Fruit fly (Drosophila melanogaster) whole organism, embryonic: ENCODE results near the gene CycG.

Experiments
- CG10543 ChIP-seq: fragments of 200-800 bp; sonication (Bioruptor generic); optimal IDR thresholded peaks from 3 replicates; lab custom pipeline; 2017; ENCODE audit warnings: missing biosample characterization, mild to moderate bottlenecking, missing genetic modification characterization, moderate library complexity
- CG12155 ChIP-seq: fragments of 200-800 bp; sonication (Bioruptor generic); optimal IDR thresholded peaks from 3 replicates; lab custom pipeline; 2016; ENCODE audit warnings: missing biosample characterization, missing genetic modification characterization
- CG13296 ChIP-seq: fragments of 200-800 bp; sonication (Bioruptor generic); optimal IDR thresholded peaks from 3 replicates; lab custom pipeline; 2018; ENCODE audit warnings: missing biosample characterization, mild to moderate bottlenecking, missing genetic modification characterization
- CG14710 ChIP-seq: fragments of 200-800 bp; sonication (Bioruptor generic); optimal IDR thresholded peaks from 3 replicates; lab custom pipeline; 2019; ENCODE audit warnings: missing biosample characterization, mild to moderate bottlenecking, missing genetic modification characterization, moderate library complexity
- CG15514 ChIP-seq: fragments of 200-800 bp; sonication (Bioruptor generic); optimal IDR thresholded peaks from 3 replicates; lab custom pipeline; 2017; ENCODE audit warnings: missing biosample characterization, missing genetic modification characterization, mild to moderate bottlenecking, moderate library complexity, missing genetic modification reagents
- CG1603 ChIP-seq: fragments of 200-800 bp; sonication (Bioruptor generic); optimal IDR thresholded peaks from 2 replicates; lab custom pipeline; 2019; ENCODE audit warnings: missing biosample characterization, mild to moderate bottlenecking, missing genetic modification characterization, moderate library complexity
- CG16815 ChIP-seq: fragments of 200-800 bp; sonication (Bioruptor generic); optimal IDR thresholded peaks from 3 replicates; lab custom pipeline; 2017; ENCODE audit warnings: missing biosample characterization, mild to moderate bottlenecking, missing genetic modification characterization
- CG17612 ChIP-seq: fragments of 200-800 bp; sonication (Bioruptor generic); IDR thresholded peaks from 2 replicates; pipeline ENCODE4 v1.3.6; 2022; ENCODE audit warnings: missing biosample characterization, missing genetic modification characterization
- CG17912 ChIP-seq: fragments of 200-800 bp; sonication (Bioruptor generic); optimal IDR thresholded peaks from 2 replicates; lab custom pipeline; 2018; ENCODE audit warnings: missing biosample characterization, mild to moderate bottlenecking, missing genetic modification characterization
- CG2116 ChIP-seq: fragments of 200-800 bp; sonication (Bioruptor generic); optimal IDR thresholded peaks from 3 replicates; lab custom pipeline; 2018; ENCODE audit warnings: missing biosample characterization, mild to moderate bottlenecking, missing genetic modification characterization
- CG30431 ChIP-seq: fragments of 200-800 bp; sonication (Bioruptor generic); optimal IDR thresholded peaks from 2 replicates; lab custom pipeline; 2017; ENCODE audit warnings: missing biosample characterization, missing genetic modification characterization
- CG32532 ChIP-seq: fragments of 200-800 bp; sonication (Bioruptor generic); IDR thresholded peaks from 2 replicates; pipeline ENCODE4 v1.3.6; 2022; ENCODE audit warnings: missing biosample characterization, missing genetic modification characterization
- CG33213 ChIP-seq: fragments of 200-800 bp; sonication (Bioruptor generic); optimal IDR thresholded peaks from 3 replicates; lab custom pipeline; 2016; ENCODE audit warnings: missing biosample characterization, missing genetic modification characterization
- CG42726 ChIP-seq: fragments of 200-800 bp; sonication (Bioruptor generic); IDR thresholded peaks from 2 replicates; pipeline ENCODE4 v1.3.6; 2022; ENCODE audit warnings: missing biosample characterization, missing genetic modification characterization; ENCODE audit not compliant: partially characterized antibody
- CG4360 ChIP-seq: fragments of 200-800 bp; sonication (Bioruptor generic); IDR thresholded peaks from 2 replicates; pipeline ENCODE4 v1.3.6; 2022; ENCODE audit warnings: missing biosample characterization, missing genetic modification characterization
- CG6791 ChIP-seq: fragments of 200-800 bp; sonication (Bioruptor generic); IDR thresholded peaks from 3 replicates; pipeline ENCODE4 v1.3.6; 2022; ENCODE audit warnings: missing biosample characterization, missing genetic modification characterization; ENCODE audit not compliant: partially characterized antibody
- CG7271 ChIP-seq: fragments of 200-800 bp; sonication (Bioruptor generic); optimal IDR thresholded peaks from 2 replicates; lab custom pipeline; 2018; ENCODE audit warnings: missing biosample characterization, mild to moderate bottlenecking, missing genetic modification characterization, moderate library complexity
- CG7786 ChIP-seq: fragments of 200-800 bp; sonication (Bioruptor generic); optimal IDR thresholded peaks from 2 replicates; lab custom pipeline; 2016; ENCODE audit warnings: missing biosample characterization, missing genetic modification characterization
- CG7987 ChIP-seq: fragments of 200-800 bp; sonication (Bioruptor generic); optimal IDR thresholded peaks from 2 replicates; lab custom pipeline; 2018; ENCODE audit warnings: missing biosample characterization, mild to moderate bottlenecking, missing genetic modification characterization, moderate library complexity
- CG8089 ChIP-seq: fragments of 200-800 bp; sonication (Bioruptor generic); optimal IDR thresholded peaks from 3 replicates; lab custom pipeline; 2016; ENCODE audit warnings: missing biosample characterization, missing genetic modification characterization
- CrebB ChIP-seq: fragments of 200-800 bp; sonication (Bioruptor generic); optimal IDR thresholded peaks from 3 replicates; lab custom pipeline; 2018; ENCODE audit warnings: missing biosample characterization, mild to moderate bottlenecking, missing genetic modification characterization
- D19B ChIP-seq: fragments of 200-800 bp; sonication (Bioruptor generic); optimal IDR thresholded peaks from 2 replicates; lab custom pipeline; 2017; ENCODE audit warnings: missing biosample characterization, mild to moderate bottlenecking, missing genetic modification characterization
- Dp ChIP-seq: fragments of 200-800 bp; sonication (Bioruptor generic); optimal IDR thresholded peaks from 2 replicates; lab custom pipeline; 2018; ENCODE audit warnings: missing biosample characterization, mild to moderate bottlenecking, missing genetic modification characterization, moderate library complexity
- Eip74EF ChIP-seq, 2 experiments: fragments of 200-800 bp in 1 of 2; fragments of >200 bp in 1 of 2; sonication (Bioruptor generic) in 1 of 2; optimal IDR thresholded peaks; 2 replicates each; lab custom pipeline; 2017 to 2019; ENCODE audit warnings: missing biosample characterization in 2 of 2, missing genetic modification characterization in 2 of 2, mild to moderate bottlenecking in 1 of 2, moderate library complexity in 1 of 2
- HmgZ ChIP-seq: fragments of 200-800 bp; sonication (Bioruptor generic); optimal IDR thresholded peaks from 2 replicates; lab custom pipeline; 2018; ENCODE audit warnings: missing biosample characterization, mild to moderate bottlenecking, missing genetic modification characterization
- MESR4 ChIP-seq: fragments of 200-800 bp; sonication (Bioruptor generic); optimal IDR thresholded peaks from 2 replicates; lab custom pipeline; 2018; ENCODE audit warnings: missing biosample characterization, mild to moderate bottlenecking, missing genetic modification characterization, moderate library complexity
- Mad ChIP-seq: fragments of 200-800 bp; sonication (Bioruptor generic); optimal IDR thresholded peaks from 2 replicates; lab custom pipeline; 2016; ENCODE audit warnings: missing biosample characterization, missing genetic modification characterization
- NK7.1 ChIP-seq: fragments of 200-800 bp; sonication (Bioruptor generic); optimal IDR thresholded peaks from 3 replicates; lab custom pipeline; 2016; ENCODE audit warnings: missing biosample characterization, missing genetic modification characterization
- Nf-YA ChIP-seq: fragments of 200-800 bp; sonication (Bioruptor generic); IDR thresholded peaks from 2 replicates; pipeline ENCODE4 v1.3.6; 2022; ENCODE audit warnings: missing biosample characterization, missing genetic modification characterization
- Rx ChIP-seq: fragments of 200-800 bp; sonication (Bioruptor generic); IDR thresholded peaks from 2 replicates; pipeline ENCODE4 v1.3.6; 2022; ENCODE audit warnings: missing biosample characterization, missing genetic modification characterization
- Scr ChIP-seq: fragments of 200-800 bp; sonication (Bioruptor generic); IDR thresholded peaks from 2 replicates; pipeline ENCODE4 v1.3.6; 2022; ENCODE audit warnings: missing biosample characterization, missing genetic modification characterization; ENCODE audit not compliant: partially characterized antibody
- Six4 ChIP-seq: fragments of 200-800 bp; sonication (Bioruptor generic); optimal IDR thresholded peaks from 2 replicates; lab custom pipeline; 2016; ENCODE audit warnings: missing biosample characterization, missing genetic modification characterization
- ap ChIP-seq: fragments of 200-800 bp; sonication (Bioruptor generic); IDR thresholded peaks from 2 replicates; pipeline ENCODE4 v1.3.6; 2022; ENCODE audit warnings: missing biosample characterization, missing genetic modification characterization
- caup ChIP-seq: fragments of 200-800 bp; sonication (Bioruptor generic); optimal IDR thresholded peaks from 3 replicates; lab custom pipeline; 2017; ENCODE audit warnings: missing biosample characterization, mild to moderate bottlenecking, missing genetic modification characterization, moderate library complexity; ENCODE audit not compliant: severe bottlenecking
- dpn ChIP-seq, 2 experiments: fragments of 200-800 bp; sonication (Bioruptor generic); optimal IDR thresholded peaks; 3 replicates each; lab custom pipeline; 2016; ENCODE audit warnings: missing biosample characterization in 2 of 2, missing genetic modification characterization in 2 of 2
- dysf ChIP-seq: fragments of 200-800 bp; sonication (Bioruptor generic); IDR thresholded peaks from 3 replicates; pipeline ENCODE4 v1.3.6; 2022; ENCODE audit warnings: missing biosample characterization, missing genetic modification characterization
- gem ChIP-seq: fragments of 200-800 bp; sonication (Bioruptor generic); optimal IDR thresholded peaks from 2 replicates; lab custom pipeline; 2019; ENCODE audit warnings: missing biosample characterization, mild to moderate bottlenecking, missing genetic modification characterization, moderate library complexity
- grau ChIP-seq: fragments of 200-800 bp; optimal IDR thresholded peaks from 3 replicates; lab custom pipeline; 2019; ENCODE audit warnings: missing biosample characterization, mild to moderate bottlenecking, missing genetic modification characterization, moderate library complexity
- her ChIP-seq: fragments of 200-800 bp; sonication (Bioruptor generic); optimal IDR thresholded peaks from 2 replicates; lab custom pipeline; 2016; ENCODE audit warnings: missing biosample characterization, missing genetic modification characterization
- insv ChIP-seq, 2 experiments: fragments of 200-800 bp; sonication (Bioruptor generic); optimal IDR thresholded peaks; 3 replicates each; lab custom pipeline; 2016 to 2018; ENCODE audit warnings: missing biosample characterization in 2 of 2, missing genetic modification characterization in 2 of 2
- jing ChIP-seq: fragments of 200-800 bp; sonication (Bioruptor generic); optimal IDR thresholded peaks from 2 replicates; lab custom pipeline; 2018; ENCODE audit warnings: missing biosample characterization, mild to moderate bottlenecking, missing genetic modification characterization
- mam ChIP-seq: fragments of 200-800 bp; sonication (Bioruptor generic); optimal IDR thresholded peaks from 3 replicates; lab custom pipeline; 2016; ENCODE audit warnings: missing biosample characterization, missing genetic modification characterization
- pho ChIP-seq: fragments of 200-800 bp; sonication (Bioruptor generic); optimal IDR thresholded peaks from 2 replicates; lab custom pipeline; 2016; ENCODE audit warnings: missing biosample characterization, missing genetic modification characterization
- prd ChIP-seq, 3 experiments: fragments of >200 bp in 2 of 3; fragments of 200-800 bp in 1 of 3; sonication (Bioruptor generic) in 1 of 3; optimal IDR thresholded peaks in 2 of 3; IDR thresholded peaks in 1 of 3; 2 replicates in 2 of 3; 3 replicates in 1 of 3; pipeline versions ENCODE4 v1.3.6 to Lab custom; 2017 to 2022; ENCODE audit warnings: missing biosample characterization in 1 of 3, missing genetic modification characterization in 1 of 3
- stwl ChIP-seq: fragments of 200-800 bp; sonication (Bioruptor generic); optimal IDR thresholded peaks from 3 replicates; lab custom pipeline; 2018; ENCODE audit warnings: missing biosample characterization, mild to moderate bottlenecking, missing genetic modification characterization, moderate library complexity
- tin ChIP-seq: fragments of 200-800 bp; sonication (Bioruptor generic); optimal IDR thresholded peaks from 3 replicates; lab custom pipeline; 2016; ENCODE audit warnings: missing biosample characterization, missing genetic modification characterization
- toy ChIP-seq: fragments of 200-800 bp; sonication (Bioruptor generic); IDR thresholded peaks from 2 replicates; pipeline ENCODE4 v1.3.6; 2022; ENCODE audit warnings: missing biosample characterization, missing genetic modification characterization
- vnd ChIP-seq: fragments of 200-800 bp; sonication (Bioruptor generic); IDR thresholded peaks from 3 replicates; pipeline ENCODE4 v1.3.6; 2022; ENCODE audit warnings: missing biosample characterization, missing genetic modification characterization; ENCODE audit not compliant: partially characterized antibody
- z ChIP-seq: fragments of 200-800 bp; sonication (Bioruptor generic); IDR thresholded peaks from 3 replicates; pipeline ENCODE4 v1.3.6; 2022; ENCODE audit warnings: missing biosample characterization, missing genetic modification characterization

CycG gene

dm6 chr3R:31609413-31610054, 2.9 kb downstream of the CycG start (continued):
- TF ChIP-seq CG42726 (GFP tag; lab: Robert Waterston, UW) (no peak), Eip74EF (GFP tag; optimal IDR thresholded peaks at IDR 0.05; lab: Kevin White, UChicago) (no peak), MESR4 (GFP tag; lab: Kevin White, UChicago) (peak; percentile 69), CG14710 (tag; lab: Kevin White, UChicago) (peak; percentile 75), Dp (peak; percentile 76), Scr (GFP tag; lab: Robert Waterston, UW) (no peak), CG13296 (peak; percentile 40), CG7786 (GFP tag; lab: Kevin White, UChicago) (peak; percentile 3), CG7987 (peak; percentile 80), CG17612 (GFP tag; lab: Robert Waterston, UW) (no peak), CG1603 (peak; percentile 85), gem (tag; lab: Kevin White, UChicago) (no peak), jing (GFP tag; lab: Kevin White, UChicago) (no peak), Six4 (no peak), Nf-YA (no peak), caup (GFP tag; lab: Kevin White, UChicago) (peak; percentile 72), tin (GFP tag; lab: Kevin White, UChicago) (peak; percentile 22), CG30431 (GFP tag; lab: Kevin White, UChicago) (no peak), CG8089 (GFP tag; lab: Kevin White, UChicago) (peak; percentile 12), CG12155 (GFP tag; lab: Kevin White, UChicago) (peak; percentile 18), NK7.1 (GFP tag; lab: Kevin White, UChicago) (peak; percentile 0), D19B (GFP tag; lab: Kevin White, UChicago) (no peak), CG7271 (tag; lab: Kevin White, UChicago) (peak; percentile 77), CG17912 (GFP tag; lab: Kevin White, UChicago) (no peak), CG4360 (GFP tag; lab: Robert Waterston, UW) (no peak), her (GFP tag; lab: Kevin White, UChicago) (peak; percentile 26), insv (GFP tag; optimal IDR thresholded peaks at IDR 0.05; lab: Kevin White, UChicago) (peak in 1 of 2 experiments; percentile 60), pho (GFP tag; lab: Kevin White, UChicago) (peak; percentile 21), CG16815 (no peak), CrebB (tag; lab: Kevin White, UChicago) (peak; percentile 71), vnd (GFP tag; lab: Robert Waterston, UW) (no peak), CG33213 (GFP tag; lab: Kevin White, UChicago) (peak; percentile 4), CG6791 (GFP tag; lab: Robert Waterston, UW) (no peak), stwl (tag; lab: Kevin White, UChicago) (peak; percentile 72), CG10543 (peak; percentile 33), Rx (GFP tag; lab: Robert Waterston, UW) (no peak), grau (tag; lab: Kevin White, UChicago) (peak; percentile 59), dpn (GFP tag; optimal IDR thresholded peaks at IDR 0.05; lab: Kevin White, UChicago) (peak; percentile 31 to 40), CG2116 (GFP tag; lab: Kevin White, UChicago) (peak; percentile 76), CG15514 (GFP tag; lab: Kevin White, UChicago) (peak; percentile 97), ap (GFP tag; lab: Robert Waterston, UW) (no peak), toy (GFP tag; lab: Robert Waterston, UW) (no peak), CG32532 (GFP tag; lab: Robert Waterston, UW) (no peak), HmgZ (tag; lab: Kevin White, UChicago) (peak; percentile 79), mam (GFP tag; lab: Kevin White, UChicago) (peak; percentile 32), prd (optimal IDR thresholded peaks at IDR 0.05; lab: Kevin White, UChicago) (no peak), prd (GFP tag; IDR thresholded peaks at IDR 0.05; lab: Robert Waterston, UW) (no peak), z (no peak), Mad (GFP tag; lab: Kevin White, UChicago) (peak; percentile 39), dysf (GFP tag; lab: Robert Waterston, UW) (no peak)
